Fruit fly (Drosophila melanogaster): Measurements from ENCODE around the gene Ptp61F.
A peak's percentile ranks its signal among the peaks of the same experiment; 100 is the strongest.

Ptp61F gene

DNA sequence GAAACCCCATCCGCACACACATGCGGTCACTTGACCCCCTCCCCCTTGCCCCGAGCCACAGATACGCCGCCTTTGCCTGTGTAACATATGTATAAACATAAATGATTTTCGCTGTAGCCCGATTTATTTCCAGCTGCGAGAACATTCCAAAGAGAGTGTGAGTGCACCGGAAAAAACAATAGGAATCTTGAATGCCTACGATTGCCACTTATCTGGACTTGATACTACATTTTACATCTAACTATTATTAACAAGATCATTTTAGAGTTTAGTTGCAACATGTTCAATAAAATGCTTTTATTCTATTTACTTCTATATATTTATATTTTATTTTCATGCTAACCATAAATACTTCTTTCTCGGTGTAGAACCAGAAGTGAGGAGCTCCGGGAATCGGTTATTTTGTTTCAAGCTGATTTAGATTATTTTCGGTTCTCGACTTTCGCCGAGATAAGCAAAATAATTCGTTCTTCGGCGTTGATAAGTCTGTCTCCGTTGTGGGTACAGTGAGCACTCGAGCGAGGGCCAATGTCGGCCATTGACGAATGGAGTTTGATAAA is 174.9 kb downstream of the Ptp61F start (continued):
- TF ChIP-seq lov (optimal IDR thresholded peaks at IDR 0.05) (no peak), lov (GFP tag; IDR thresholded peaks at IDR 0.05) (peak; percentile 68; the same call in 2 of the 3 replicates), CG6854 (GFP tag; optimal IDR thresholded peaks at IDR 0.05) (peak; percentile 57), Blimp-1 (GFP tag; optimal IDR thresholded peaks at IDR 0.05) (peak; percentile 91), CG5245 (GFP tag; optimal IDR thresholded peaks at IDR 0.05) (peak; percentile 77), sug (tag; optimal IDR thresholded peaks at IDR 0.05) (peak; percentile 72), Dip3 (GFP tag; optimal IDR thresholded peaks at IDR 0.05) (peak; percentile 43), slbo (GFP tag; IDR thresholded peaks at IDR 0.05) (peak; percentile 68), PHDP (tag; optimal IDR thresholded peaks at IDR 0.05) (peak; percentile 85), CG2116 (GFP tag; optimal IDR thresholded peaks at IDR 0.05) (peak; percentile 47), prd (optimal IDR thresholded peaks at IDR 0.05) (no peak), prd (GFP tag; IDR thresholded peaks at IDR 0.05) (peak; percentile 89), jigr1 (GFP tag; IDR thresholded peaks at IDR 0.05) (0 out of 3 replicates have a peak, but pooled peaks have one; percentile 34), Med (GFP tag) (peak; percentile 74), ase (GFP tag; IDR thresholded peaks at IDR 0.05) (peak; percentile 74; the same call in 2 of the 3 replicates), Sox102F (GFP tag; optimal IDR thresholded peaks at IDR 0.05) (no peak), CG10959 (GFP tag; IDR thresholded peaks at IDR 0.05) (peak; percentile 82), Bteb2 (GFP tag; optimal IDR thresholded peaks at IDR 0.05) (no peak), GATAe (GFP tag; conservative IDR thresholded peaks at IDR 0.05) (no peak), CG2120 (GFP tag; optimal IDR thresholded peaks at IDR 0.05) (peak; percentile 75), dmrt99B (tag; optimal IDR thresholded peaks at IDR 0.05) (peak; percentile 84), sens-2 (GFP tag; IDR thresholded peaks at IDR 0.05) (no peak; the same call in none of the 2 replicates), CG8924 (tag; optimal IDR thresholded peaks at IDR 0.05) (peak; percentile 92), maf-S (GFP tag; optimal IDR thresholded peaks at IDR 0.05) (no peak), Sox100B (GFP tag; optimal IDR thresholded peaks at IDR 0.05) (no peak), CG12391 (tag; optimal IDR thresholded peaks at IDR 0.05) (peak; percentile 92), otp (GFP tag; IDR thresholded peaks at IDR 0.05) (peak; percentile 69; the same call in 2 of the 3 replicates), fd96Cb (tag; optimal IDR thresholded peaks at IDR 0.05) (peak; percentile 85), Mrtf (GFP tag; IDR thresholded peaks at IDR 0.05) (peak; percentile 70; the same call in 1 of the 3 replicates), CG8765 (GFP tag; IDR thresholded peaks at IDR 0.05) (peak; percentile 61; the same call in 1 of the 2 replicates), dati (GFP tag; IDR thresholded peaks at IDR 0.05) (0 out of 2 replicates have a peak, but pooled peaks have one; percentile 11), CG16813 (GFP tag; IDR thresholded peaks at IDR 0.05; ENCODE audit: partially characterized antibody) (no peak), gem (tag; optimal IDR thresholded peaks at IDR 0.05) (peak; percentile 92), org-1 (GFP tag; optimal IDR thresholded peaks at IDR 0.05) (peak; percentile 75), Nf-YB (GFP tag; optimal IDR thresholded peaks at IDR 0.05) (peak; percentile 69), Doc3 (GFP tag; IDR thresholded peaks at IDR 0.05; ENCODE audit: partially characterized antibody) (no peak), HLHmδ (GFP tag; optimal IDR thresholded peaks at IDR 0.05) (no peak), CTCF (GFP tag; optimal IDR thresholded peaks at IDR 0.05) (peak; percentile 39), toy (GFP tag; IDR thresholded peaks at IDR 0.05) (no peak), gro (GFP tag; optimal IDR thresholded peaks at IDR 0.05) (no peak), so (GFP tag; IDR thresholded peaks at IDR 0.05) (no peak; the same call in none of the 3 replicates), gt (GFP tag; IDR thresholded peaks at IDR 0.05) (no peak), CG4854 (GFP tag; optimal IDR thresholded peaks at IDR 0.05) (peak; percentile 25), CG10147 (GFP tag; optimal IDR thresholded peaks at IDR 0.05) (peak; percentile 75), HLH3B (GFP tag; IDR thresholded peaks at IDR 0.05) (peak; percentile 83), sima (GFP tag; optimal IDR thresholded peaks at IDR 0.05) (no peak), Ravus (GFP tag; IDR thresholded peaks at IDR 0.05) (peak; percentile 13; the same call in 1 of the 2 replicates), CG18262 (tag; optimal IDR thresholded peaks at IDR 0.05) (peak; percentile 94), Dbx (GFP tag; IDR thresholded peaks at IDR 0.05) (peak; percentile 69; the same call in 2 of the 3 replicates), inv (GFP tag; IDR thresholded peaks at IDR 0.05; ENCODE audit: partially characterized antibody) (no peak)

Measured in whole organism, embryonic.